Worm (Caenorhabditis elegans): ENCODE measurements around the gene srt-27.

DNA sequence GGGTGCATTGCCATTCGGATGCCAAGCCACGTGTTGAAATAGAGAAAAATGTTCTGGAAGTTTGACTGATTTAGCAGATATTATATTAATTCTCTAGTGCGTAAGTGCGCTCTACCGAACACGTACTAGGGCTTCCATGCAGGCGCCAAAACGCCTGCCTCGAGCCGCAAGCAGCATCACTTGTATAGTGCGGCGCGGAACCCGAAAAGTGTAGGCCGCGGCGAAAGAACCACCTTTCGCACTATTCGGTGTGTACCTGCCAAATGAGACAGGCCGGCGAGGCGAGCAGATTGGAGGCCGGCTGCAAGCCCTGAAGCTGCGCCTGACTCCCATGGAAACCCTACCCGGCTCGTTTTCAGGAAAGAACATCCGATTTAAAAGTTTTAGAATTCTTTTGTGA lies 18.9 kb upstream of the srt-27 start:
- TF ChIP-seq elt-4 (tag; optimal IDR thresholded peaks at IDR 0.05) (no peak), C38D4.7 (GFP tag; optimal IDR thresholded peaks at IDR 0.05) (no peak), F13H6.1 (tag; optimal IDR thresholded peaks at IDR 0.05) (no peak), sox-4 (tag; optimal IDR thresholded peaks at IDR 0.05) (no peak), nfya-1 (tag; optimal IDR thresholded peaks at IDR 0.05) (no peak), ahr-1 (tag; optimal IDR thresholded peaks at IDR 0.05) (no peak), ceh-45 (GFP tag; IDR thresholded peaks at IDR 0.05) (no peak), hlh-15 (tag; optimal IDR thresholded peaks at IDR 0.05) (no peak), gmeb-2 (tag; optimal IDR thresholded peaks at IDR 0.05) (no peak)
